Worm (Caenorhabditis elegans) whole organism, midembryonic: ENCODE data around the gene F35H10.2.

Experiments used
- T22C8.4 ChIP-seq: fragments of 200-800 bp; sonication (Bioruptor generic); IDR thresholded peaks from 2 replicates; pipeline ENCODE4 v1.3.6; 2022; ENCODE audit warnings: missing genetic modification characterization, missing compliant biosample characterization
- flt-1 ChIP-seq: fragments of 200-800 bp; sonication (Bioruptor generic); IDR thresholded peaks from 2 replicates; pipeline ENCODE4 v1.3.6; 2022; ENCODE audit warnings: missing genetic modification characterization, missing compliant biosample characterization
- med-1 ChIP-seq: sonication (generic microtip); optimal IDR thresholded peaks from 2 replicates; lab custom pipeline; 2017; ENCODE audit warnings: missing genetic modification characterization, mild to moderate bottlenecking, missing compliant biosample characterization, antibody characterized with exemption, missing genetic modification reagents; ENCODE audit not compliant: insufficient read depth
- tab-1 ChIP-seq: fragments of 200-800 bp; sonication (Bioruptor generic); IDR thresholded peaks from 2 replicates; pipeline ENCODE4 v1.3.6; 2022; ENCODE audit warnings: missing genetic modification characterization, missing compliant biosample characterization
- ztf-23 ChIP-seq: fragments of 200-800 bp; sonication (Bioruptor generic); IDR thresholded peaks from 2 replicates; pipeline ENCODE4 v1.3.6; 2022; ENCODE audit warnings: missing genetic modification reagents, missing genetic modification characterization, missing compliant biosample characterization
- ztf-29 ChIP-seq: fragments of 200-800 bp; sonication (Bioruptor generic); IDR thresholded peaks from 2 replicates; pipeline ENCODE4 v1.3.6; 2022; ENCODE audit warnings: missing genetic modification reagents, missing genetic modification characterization, missing compliant biosample characterization

- TF ChIP-seq med-1 (no peak), ztf-23 (GFP tag; lab: Robert Waterston, UW) (no peak), T22C8.4 (GFP tag; lab: Robert Waterston, UW) (no peak), ztf-29 (GFP tag; lab: Robert Waterston, UW) (no peak), tab-1 (GFP tag; lab: Robert Waterston, UW) (no peak), flt-1 (GFP tag; lab: Robert Waterston, UW) (no peak)
These were observed 10.2 kb upstream of the F35H10.2 start for ce11 chrIV:8318799-8319198.
